Worm (Caenorhabditis elegans) whole organism, midembryonic: ENCODE measurements around the gene irld-22.

Experiments used
- T22C8.4 ChIP-seq: fragments of 200-800 bp; sonication (Bioruptor generic); IDR thresholded peaks from 2 replicates; pipeline ENCODE4 v1.3.6; 2022; ENCODE audit warnings: missing genetic modification characterization, missing compliant biosample characterization
- cog-1 ChIP-seq: sonication (generic microtip); optimal IDR thresholded peaks from 2 replicates; lab custom pipeline; 2016; ENCODE audit warnings: missing genetic modification characterization, missing compliant biosample characterization
- flt-1 ChIP-seq: fragments of 200-800 bp; sonication (Bioruptor generic); IDR thresholded peaks from 2 replicates; pipeline ENCODE4 v1.3.6; 2022; ENCODE audit warnings: missing genetic modification characterization, missing compliant biosample characterization
- klf-2 ChIP-seq: fragments of 200-800 bp; sonication (Bioruptor generic); conservative IDR thresholded peaks from 2 replicates; pipeline ENCODE4 v1.3.6; 2022; ENCODE audit warnings: missing genetic modification reagents, missing genetic modification characterization, missing compliant biosample characterization
- med-1 ChIP-seq: sonication (generic microtip); optimal IDR thresholded peaks from 2 replicates; lab custom pipeline; 2017; ENCODE audit warnings: missing genetic modification characterization, mild to moderate bottlenecking, missing compliant biosample characterization, antibody characterized with exemption, missing genetic modification reagents; ENCODE audit not compliant: insufficient read depth
- ref-1 ChIP-seq: fragments of 200-800 bp; sonication (Bioruptor generic); conservative IDR thresholded peaks from 2 replicates; pipeline ENCODE4 v1.3.6; 2022; ENCODE audit warnings: missing genetic modification reagents, missing genetic modification characterization, missing compliant biosample characterization
- tab-1 ChIP-seq: fragments of 200-800 bp; sonication (Bioruptor generic); IDR thresholded peaks from 2 replicates; pipeline ENCODE4 v1.3.6; 2022; ENCODE audit warnings: missing genetic modification characterization, missing compliant biosample characterization
- ztf-23 ChIP-seq: fragments of 200-800 bp; sonication (Bioruptor generic); IDR thresholded peaks from 2 replicates; pipeline ENCODE4 v1.3.6; 2022; ENCODE audit warnings: missing genetic modification reagents, missing genetic modification characterization, missing compliant biosample characterization

- TF ChIP-seq T22C8.4 (no peak), tab-1 (no peak), cog-1 (no peak), med-1 (no peak), klf-2 (no peak), flt-1 (GFP tag; lab: Robert Waterston, UW) (no peak), ref-1 (no peak), ztf-23 (GFP tag; lab: Robert Waterston, UW) (no peak)
Measured at ce11 chrV:3929099-3929498, 29.1 kb upstream of the irld-22 start, which contains the start of gene srx-64.
